Fruit fly (Drosophila melanogaster): ENCODE measurements around the gene Tektin-C.

The Tektin-C gene

DNA sequence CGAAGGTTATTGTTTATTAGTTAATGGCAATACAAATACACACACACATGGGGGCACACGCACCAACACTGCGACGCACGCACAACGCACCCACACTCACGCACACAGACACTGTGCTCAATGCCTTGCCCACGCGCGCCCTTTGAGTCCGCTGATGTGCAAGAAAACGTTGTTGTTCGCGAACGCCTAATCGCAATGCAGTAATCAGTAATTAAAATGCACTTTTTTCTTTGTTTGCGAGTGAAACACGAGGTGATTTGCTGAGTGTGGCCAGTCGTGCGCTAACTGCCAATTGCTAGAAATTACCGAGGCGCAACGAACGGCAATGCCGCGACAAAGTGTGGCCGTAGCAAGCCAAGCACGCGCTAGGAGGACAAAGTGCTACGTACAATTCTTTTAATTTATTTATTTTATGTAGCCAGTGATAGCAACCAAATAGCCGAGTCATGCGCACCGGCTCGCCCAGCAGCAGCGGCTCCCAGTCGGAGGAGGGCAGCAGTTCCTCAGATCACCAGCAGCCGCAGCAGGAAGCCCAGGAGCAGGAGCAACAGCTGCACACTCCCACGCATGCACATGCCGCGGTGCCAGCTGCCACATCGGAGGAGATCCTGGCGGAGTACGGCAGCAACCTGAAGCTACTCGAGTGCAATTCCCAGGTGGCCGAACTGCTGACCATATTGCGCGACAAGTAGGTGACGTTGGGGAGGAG lies 14.4 kb upstream of the Tektin-C start, which contains the start of the genes S6k and kri (continued):
- TF ChIP-seq Sry-δ (GFP tag; optimal IDR thresholded peaks at IDR 0.05) (peak; percentile 36), Atf3 (GFP tag; optimal IDR thresholded peaks at IDR 0.05) (no peak), CG17385 (GFP tag; optimal IDR thresholded peaks at IDR 0.05) (peak; percentile 28), Trl (optimal IDR thresholded peaks at IDR 0.05) (no peak), Trl (GFP tag; optimal IDR thresholded peaks at IDR 0.05) (no peak), CG3847 (GFP tag; IDR thresholded peaks at IDR 0.05) (peak; percentile 75; the same call in 1 of the 2 replicates), bigmax (GFP tag; optimal IDR thresholded peaks at IDR 0.05) (peak; percentile 46), CG6683 (GFP tag; optimal IDR thresholded peaks at IDR 0.05) (no peak), CG32532 (GFP tag; IDR thresholded peaks at IDR 0.05) (peak; percentile 42), CG13296 (GFP tag; optimal IDR thresholded peaks at IDR 0.05) (peak; percentile 14), CG18619 (GFP tag; optimal IDR thresholded peaks at IDR 0.05) (no peak), Blimp-1 (GFP tag; optimal IDR thresholded peaks at IDR 0.05) (no peak), Bteb2 (GFP tag; optimal IDR thresholded peaks at IDR 0.05) (no peak), CG15514 (GFP tag; optimal IDR thresholded peaks at IDR 0.05) (peak; percentile 45), H2.0 (GFP tag; IDR thresholded peaks at IDR 0.05) (no peak), Fer1 (GFP tag; optimal IDR thresholded peaks at IDR 0.05) (peak; percentile 69), CG30020 (tag; optimal IDR thresholded peaks at IDR 0.05) (peak; percentile 9), CG4424 (GFP tag; optimal IDR thresholded peaks at IDR 0.05) (no peak), knrl (GFP tag; IDR thresholded peaks at IDR 0.05; ENCODE audit: partially characterized antibody) (peak; percentile 26; the same call in 1 of the 3 replicates), D19B (GFP tag; optimal IDR thresholded peaks at IDR 0.05) (no peak), usp (GFP tag; optimal IDR thresholded peaks at IDR 0.05) (no peak), CG7928 (GFP tag; optimal IDR thresholded peaks at IDR 0.05) (peak; percentile 14), CG9727 (GFP tag; optimal IDR thresholded peaks at IDR 0.05) (peak; percentile 14), CG10543 (GFP tag; optimal IDR thresholded peaks at IDR 0.05) (peak; percentile 80), CG31365 (tag; optimal IDR thresholded peaks at IDR 0.05) (no peak), Jarid2 (GFP tag; optimal IDR thresholded peaks at IDR 0.05) (peak; percentile 40), NC2β (GFP tag; optimal IDR thresholded peaks at IDR 0.05) (peak; percentile 37), trh (GFP tag; optimal IDR thresholded peaks at IDR 0.05) (no peak), CG7839 (tag; optimal IDR thresholded peaks at IDR 0.05) (peak; percentile 7), CG12299 (tag; optimal IDR thresholded peaks at IDR 0.05) (peak; percentile 62), Atf6 (GFP tag; IDR thresholded peaks at IDR 0.05) (0 out of 2 replicates have a peak, but pooled peaks have one; percentile 21), klu (GFP tag; IDR thresholded peaks at IDR 0.05) (no peak), chn (GFP tag; optimal IDR thresholded peaks at IDR 0.05) (peak; percentile 26), tio (GFP tag; optimal IDR thresholded peaks at IDR 0.05) (no peak), ftz-f1 (GFP tag; optimal IDR thresholded peaks at IDR 0.05) (peak; percentile 87), CG8281 (tag; optimal IDR thresholded peaks at IDR 0.05) (no peak), odd (GFP tag; optimal IDR thresholded peaks at IDR 0.05) (peak; percentile 26), p53 (GFP tag; optimal IDR thresholded peaks at IDR 0.05) (no peak), tx (GFP tag; optimal IDR thresholded peaks at IDR 0.05) (no peak), NC2α (GFP tag; optimal IDR thresholded peaks at IDR 0.05) (peak; percentile 7), row (GFP tag; IDR thresholded peaks at IDR 0.05) (0 out of 3 replicates have a peak, but pooled peaks have one; percentile 22), CG2116 (GFP tag; optimal IDR thresholded peaks at IDR 0.05) (peak; percentile 27), lbe (GFP tag; optimal IDR thresholded peaks at IDR 0.05) (no peak), CG4617 (GFP tag; optimal IDR thresholded peaks at IDR 0.05; ENCODE audit: borderline replicate concordance) (peak; percentile 98), CG10147 (GFP tag; optimal IDR thresholded peaks at IDR 0.05) (no peak), CG11504 (tag; optimal IDR thresholded peaks at IDR 0.05) (peak; percentile 30), dmrt11E (tag; optimal IDR thresholded peaks at IDR 0.05) (no peak), vfl (GFP tag; optimal IDR thresholded peaks at IDR 0.05) (no peak), Nf-YC (tag; optimal IDR thresholded peaks at IDR 0.05) (peak; percentile 36), YL-1 (GFP tag; optimal IDR thresholded peaks at IDR 0.05) (peak; percentile 98)

Data from whole organism, embryonic.